Worm (Caenorhabditis elegans): Measurements from ENCODE around the gene VF13D12L.3.

The VF13D12L.3 gene

ce11 chrII:11732513-11732912, 26.7 kb downstream of the VF13D12L.3 start, which contains the start of gene F13D12.8:
F13D12.8 (minus strand) TSS chrII:11732594.
- TF ChIP-seq tbp1 (GFP tag; optimal IDR thresholded peaks at IDR 0.05) (no peak), snpc-4 (GFP tag; optimal IDR thresholded peaks at IDR 0.05) (no peak), snpc-4 (tag; optimal IDR thresholded peaks at IDR 0.05) (peak in 1 of 4 experiments; percentile 14)

- TF ChIP-seq efl-1 (GFP tag; optimal IDR thresholded peaks at IDR 0.05) (no peak), F55B11.4 (tag; optimal IDR thresholded peaks at IDR 0.05; ENCODE audit: borderline replicate concordance, insufficient read depth) (no peak), tbx-9 (tag; optimal IDR thresholded peaks at IDR 0.05; ENCODE audit: borderline replicate concordance) (no peak), rpc-1 (optimal IDR thresholded peaks at IDR 0.05) (no peak), rpc-1 (tag; optimal IDR thresholded peaks at IDR 0.05) (no peak), madf-8 (GFP tag; conservative IDR thresholded peaks at IDR 0.05) (no peak), hsf-1 (GFP tag; IDR thresholded peaks at IDR 0.05) (no peak), B0035.1 (tag; optimal IDR thresholded peaks at IDR 0.05) (no peak), Y53F4B.3 (GFP tag; IDR thresholded peaks at IDR 0.05) (no peak), B0019.2 (GFP tag; conservative IDR thresholded peaks at IDR 0.05) (no peak)
Measured at ce11 chrII:11733850-11734249, 28.0 kb downstream of the VF13D12L.3 start.

- TF ChIP-seq hmg-1.2 (GFP tag; IDR thresholded peaks at IDR 0.05) (peak; percentile 82), lin-40 (tag; optimal IDR thresholded peaks at IDR 0.05) (peak; percentile 15), sea-2 (GFP tag; IDR thresholded peaks at IDR 0.05) (no peak), ceh-79 (tag; optimal IDR thresholded peaks at IDR 0.05) (no peak), bed-1 (GFP tag; IDR thresholded peaks at IDR 0.05) (no peak), attf-6 (GFP tag; IDR thresholded peaks at IDR 0.05) (no peak)
Measured at ce11 chrII:11737347-11737746, 31.5 kb downstream of the VF13D12L.3 start.

- TF ChIP-seq nhr-80 (tag; optimal IDR thresholded peaks at IDR 0.05): peak; percentile 68
- TF ChIP-seq F39B2.1 (GFP tag; IDR thresholded peaks at IDR 0.05): no peak
- TF ChIP-seq ets-4 (GFP tag; optimal IDR thresholded peaks at IDR 0.05): peak; percentile 1
Measured at ce11 chrII:11739199-11739598, 33.4 kb downstream of the VF13D12L.3 start, which contains the start of gene ctsa-1.2. ctsa-1.2 (plus strand) TSS chrII:11739358.

- TF ChIP-seq cebp-2 (GFP tag; IDR thresholded peaks at IDR 0.05) (peak; percentile 56; the same call in 1 of the 2 replicates), ceh-79 (tag; optimal IDR thresholded peaks at IDR 0.05) (peak; percentile 33), repo-1 (tag; optimal IDR thresholded peaks at IDR 0.05) (peak; percentile 11), zfh-2 (GFP tag; conservative IDR thresholded peaks at IDR 0.05) (0 out of 2 replicates have a peak, but pooled peaks have one; percentile 23), ekl-4 (GFP tag; IDR thresholded peaks at IDR 0.05) (0 out of 2 replicates have a peak, but pooled peaks have one; percentile 7), attf-6 (GFP tag; IDR thresholded peaks at IDR 0.05) (no peak), efl-1 (GFP tag; optimal IDR thresholded peaks at IDR 0.05) (no peak), ceh-27 (GFP tag; optimal IDR thresholded peaks at IDR 0.05) (no peak), rec-8 (tag; optimal IDR thresholded peaks at IDR 0.05) (peak in 1 of 2 experiments; percentile 26), C17E4.6 (GFP tag; IDR thresholded peaks at IDR 0.05) (0 out of 2 replicates have a peak, but pooled peaks have one; percentile 15), mcd-1 (GFP tag; IDR thresholded peaks at IDR 0.05) (0 out of 2 replicates have a peak, but pooled peaks have one; percentile 7)
Measured at ce11 chrII:11742320-11742719, 36.5 kb downstream of the VF13D12L.3 start.

ce11 chrII:11746782-11747288, 41.0 kb downstream of the VF13D12L.3 start:
- TF ChIP-seq hlh-26 (GFP tag; conservative IDR thresholded peaks at IDR 0.05) (no peak), C06A6.2 (GFP tag; conservative IDR thresholded peaks at IDR 0.05) (0 out of 2 replicates have a peak, but pooled peaks have one; percentile 16), F49E8.2 (tag; optimal IDR thresholded peaks at IDR 0.05; ENCODE audit: insufficient read depth) (no peak), snpc-1.1 (tag; optimal IDR thresholded peaks at IDR 0.05; ENCODE audit: insufficient read depth) (no peak), F33H1.4 (GFP tag; IDR thresholded peaks at IDR 0.05) (no peak), chd-7 (tag; optimal IDR thresholded peaks at IDR 0.05) (peak; percentile 40), dox-1 (GFP tag; IDR thresholded peaks at IDR 0.05) (peak; percentile 37; the same call in 1 of the 2 replicates), Y56A3A.18 (GFP tag; IDR thresholded peaks at IDR 0.05) (no peak), ztf-18 (tag; optimal IDR thresholded peaks at IDR 0.05) (no peak), F22D6.2 (tag; optimal IDR thresholded peaks at IDR 0.05) (no peak), efl-1 (GFP tag; optimal IDR thresholded peaks at IDR 0.05) (no peak), mcd-1 (GFP tag; IDR thresholded peaks at IDR 0.05) (peak; percentile 52; the same call in 1 of the 2 replicates), F39B2.1 (GFP tag; IDR thresholded peaks at IDR 0.05) (no peak)

Measured in whole organism, young adult.